Fruit fly (Drosophila melanogaster): ENCODE results near the gene CG12480.
A peak's percentile ranks its signal among the peaks of the same experiment; 100 is the strongest.

Gene CG12480

dm6 chrX:14218045-14218483 is 48.7 kb downstream of the CG12480 start (continued):
- peak; percentile 27 for TF ChIP-seq CG7987 (GFP tag; optimal IDR thresholded peaks at IDR 0.05)
- TF ChIP-seq ara (GFP tag; IDR thresholded peaks at IDR 0.05): peak; percentile 82
- peak; percentile 79 for TF ChIP-seq CG18476 (GFP tag; optimal IDR thresholded peaks at IDR 0.05)
- peak; percentile 90 for TF ChIP-seq zfh1 (GFP tag; IDR thresholded peaks at IDR 0.05)
- TF ChIP-seq hbn (GFP tag; IDR thresholded peaks at IDR 0.05; ENCODE audit: partially characterized antibody): no peak
- TF ChIP-seq gro (GFP tag; optimal IDR thresholded peaks at IDR 0.05): no peak
- TF ChIP-seq Poxn (GFP tag; IDR thresholded peaks at IDR 0.05): peak; percentile 58; the same call in 1 of the 2 replicates
- TF ChIP-seq CG18599 (GFP tag; optimal IDR thresholded peaks at IDR 0.05): peak; percentile 91
- TF ChIP-seq Fer1 (GFP tag; optimal IDR thresholded peaks at IDR 0.05): peak; percentile 87
- TF ChIP-seq sug (tag; optimal IDR thresholded peaks at IDR 0.05): peak; percentile 55
- TF ChIP-seq CG32767 (GFP tag; IDR thresholded peaks at IDR 0.05): peak; percentile 88
- peak; percentile 35; the same call in 1 of the 2 replicates for TF ChIP-seq crol (GFP tag; IDR thresholded peaks at IDR 0.05)
- TF ChIP-seq Meics (GFP tag; optimal IDR thresholded peaks at IDR 0.05): peak; percentile 87
- TF ChIP-seq CG15601 (tag; optimal IDR thresholded peaks at IDR 0.05): peak; percentile 83
- peak; percentile 67 for TF ChIP-seq maf-S (GFP tag; optimal IDR thresholded peaks at IDR 0.05)
- TF ChIP-seq NFAT (GFP tag; IDR thresholded peaks at IDR 0.05): peak; percentile 55; the same call in 1 of the 2 replicates
- TF ChIP-seq CTCF (GFP tag; optimal IDR thresholded peaks at IDR 0.05): peak; percentile 39
- TF ChIP-seq peb (GFP tag; IDR thresholded peaks at IDR 0.05): peak; percentile 66
- peak; percentile 91 for TF ChIP-seq Ptx1 (GFP tag; IDR thresholded peaks at IDR 0.05)
- no peak for TF ChIP-seq eve (GFP tag; optimal IDR thresholded peaks at IDR 0.05)
- TF ChIP-seq z (GFP tag; IDR thresholded peaks at IDR 0.05): no peak
- peak; percentile 25 for TF ChIP-seq Elba2 (GFP tag; optimal IDR thresholded peaks at IDR 0.05)
- TF ChIP-seq Dek (tag; optimal IDR thresholded peaks at IDR 0.05): peak; percentile 87
- peak; percentile 73 for TF ChIP-seq CG18764 (GFP tag; optimal IDR thresholded peaks at IDR 0.05)
- TF ChIP-seq vfl (GFP tag; optimal IDR thresholded peaks at IDR 0.05): peak; percentile 66
- no peak for TF ChIP-seq h (optimal IDR thresholded peaks at IDR 0.05)
- TF ChIP-seq Myb (GFP tag; optimal IDR thresholded peaks at IDR 0.05): peak; percentile 48
- TF ChIP-seq emc (GFP tag; optimal IDR thresholded peaks at IDR 0.05): peak; percentile 57
- no peak for TF ChIP-seq hkb (optimal IDR thresholded peaks at IDR 0.05)
- peak; percentile 93 for TF ChIP-seq hkb (GFP tag; IDR thresholded peaks at IDR 0.05)
- TF ChIP-seq CG1233 (GFP tag; optimal IDR thresholded peaks at IDR 0.05): peak; percentile 83
- peak; percentile 76 for TF ChIP-seq CG43689 (GFP tag; IDR thresholded peaks at IDR 0.05)
- peak; percentile 58 for TF ChIP-seq CG10321 (GFP tag; IDR thresholded peaks at IDR 0.05)
- no peak for TF ChIP-seq CG2129 (GFP tag; IDR thresholded peaks at IDR 0.05; ENCODE audit: partially characterized antibody)
- peak; percentile 84 for TF ChIP-seq zen (tag; optimal IDR thresholded peaks at IDR 0.05)
- no peak for TF ChIP-seq pan (optimal IDR thresholded peaks at IDR 0.05)
- peak in 1 of 2 experiments; percentile 93 for TF ChIP-seq pan (GFP tag; optimal IDR thresholded peaks at IDR 0.05 in 1 of 2, IDR thresholded peaks at IDR 0.05 in 1 of 2)
- peak; percentile 90 for TF ChIP-seq HLH3B (GFP tag; IDR thresholded peaks at IDR 0.05)
- peak; percentile 85 for TF ChIP-seq caup (GFP tag; optimal IDR thresholded peaks at IDR 0.05; ENCODE audit: severe bottlenecking)
- peak; percentile 80 for TF ChIP-seq odd (GFP tag; optimal IDR thresholded peaks at IDR 0.05)
- peak; percentile 62 for TF ChIP-seq CG12071 (GFP tag; optimal IDR thresholded peaks at IDR 0.05)
- peak; percentile 97 for TF ChIP-seq Drgx (GFP tag; IDR thresholded peaks at IDR 0.05)
- no peak for TF ChIP-seq HLH4C (GFP tag; IDR thresholded peaks at IDR 0.05; ENCODE audit: partially characterized antibody)
- no peak for TF ChIP-seq NC2α (GFP tag; optimal IDR thresholded peaks at IDR 0.05)
- TF ChIP-seq Stat92E (GFP tag; optimal IDR thresholded peaks at IDR 0.05): peak in 1 of 3 experiments; percentile 8
- peak; percentile 78; the same call in 2 of the 3 replicates for TF ChIP-seq otp (GFP tag; IDR thresholded peaks at IDR 0.05)
- peak; percentile 29 for TF ChIP-seq CG3995 (GFP tag; optimal IDR thresholded peaks at IDR 0.05)
- TF ChIP-seq CkIIα-i1 (GFP tag; IDR thresholded peaks at IDR 0.05): no peak
- no peak for TF ChIP-seq Dip2 (GFP tag; IDR thresholded peaks at IDR 0.05)
- peak; percentile 75 for TF ChIP-seq CG2875 (GFP tag; optimal IDR thresholded peaks at IDR 0.05)
- TF ChIP-seq CG13775 (GFP tag; optimal IDR thresholded peaks at IDR 0.05): peak; percentile 81
- TF ChIP-seq lab (GFP tag; optimal IDR thresholded peaks at IDR 0.05): peak; percentile 93
